Worm (Caenorhabditis elegans) whole organism, L4 larva: ENCODE results near the gene pkc-1.

Source experiments
- F44E2.7 ChIP-seq: fragments of 200-800 bp; sonication (Bioruptor generic); IDR thresholded peaks from 2 replicates; pipeline ENCODE4 v2.1.2; 2022; ENCODE audit warnings: missing genetic modification characterization, missing compliant biosample characterization
- R02D3.7 ChIP-seq: fragments of 150-350 bp; sonication (generic microtip); optimal IDR thresholded peaks from 3 replicates; lab custom pipeline; 2014; ENCODE audit warnings: missing biosample characterization, missing genetic modification characterization
- T20F7.1 ChIP-seq: fragments of 200-800 bp; sonication (Bioruptor generic); optimal IDR thresholded peaks from 2 replicates; lab custom pipeline; 2018; ENCODE audit warnings: mild to moderate bottlenecking, missing genetic modification characterization, missing compliant biosample characterization
- Y5F2A.4 ChIP-seq: fragments of 200-800 bp; sonication (Bioruptor generic); optimal IDR thresholded peaks from 2 replicates; lab custom pipeline; 2018; ENCODE audit warnings: mild to moderate bottlenecking, missing genetic modification characterization, missing compliant biosample characterization
- aly-2 ChIP-seq: sonication (generic microtip); optimal IDR thresholded peaks from 2 replicates; lab custom pipeline; 2018; ENCODE audit warnings: missing biosample characterization, missing genetic modification characterization
- arid-1 ChIP-seq: fragments of 200-800 bp; sonication (Bioruptor generic); conservative IDR thresholded peaks from 2 replicates; pipeline ENCODE4 v1.3.6; 2022; ENCODE audit warnings: missing genetic modification reagents, missing genetic modification characterization, missing compliant biosample characterization
- attf-4 ChIP-seq: sonication (generic microtip); optimal IDR thresholded peaks from 3 replicates; lab custom pipeline; 2017; ENCODE audit warnings: missing biosample characterization, missing genetic modification characterization
- ceh-20 ChIP-seq: fragments of 200-800 bp; sonication (Bioruptor generic); IDR thresholded peaks from 2 replicates; pipeline ENCODE4 v1.3.6; 2022; ENCODE audit warnings: missing genetic modification reagents, missing genetic modification characterization, missing compliant biosample characterization
- ceh-28 ChIP-seq: fragments of 150-350 bp; optimal IDR thresholded peaks from 2 replicates; lab custom pipeline; 2014; ENCODE audit warnings: missing biosample characterization, missing genetic modification reagents, missing genetic modification characterization
- ceh-32 ChIP-seq: sonication (generic microtip); optimal IDR thresholded peaks from 2 replicates; lab custom pipeline; 2016; ENCODE audit warnings: mild to moderate bottlenecking, missing genetic modification characterization, missing compliant biosample characterization; ENCODE audit not compliant: poor library complexity
- ceh-82 ChIP-seq: sonication (generic microtip); optimal IDR thresholded peaks from 2 replicates; lab custom pipeline; 2017; ENCODE audit warnings: missing biosample characterization, missing genetic modification characterization
- ctbp-1 ChIP-seq: fragments of 200-800 bp; sonication (Bioruptor generic); IDR thresholded peaks from 2 replicates; pipeline ENCODE4 v1.3.6; 2022; ENCODE audit warnings: missing genetic modification reagents, missing genetic modification characterization, missing compliant biosample characterization
- daf-12 ChIP-seq: fragments of 150-350 bp; optimal IDR thresholded peaks from 2 replicates; lab custom pipeline; 2014; ENCODE audit warnings: missing biosample characterization, missing genetic modification reagents, missing genetic modification characterization
- daf-19 ChIP-seq: fragments of 200-800 bp; sonication (Bioruptor generic); conservative IDR thresholded peaks from 2 replicates; pipeline ENCODE4 v1.3.6; 2022; ENCODE audit warnings: missing genetic modification characterization, missing compliant biosample characterization
- daf-8 ChIP-seq: fragments of 200-800 bp; sonication (Bioruptor generic); IDR thresholded peaks from 2 replicates; pipeline ENCODE4 v1.3.6; 2022; ENCODE audit warnings: missing genetic modification characterization, missing compliant biosample characterization
- dmd-8 ChIP-seq: fragments of 200-800 bp; sonication (Bioruptor generic); IDR thresholded peaks from 2 replicates; pipeline ENCODE4 v1.3.6; 2022; ENCODE audit warnings: missing genetic modification characterization, missing compliant biosample characterization
- egl-43 ChIP-seq: fragments of 200-800 bp; sonication (Bioruptor generic); IDR thresholded peaks from 2 replicates; pipeline ENCODE4 v1.3.6; 2022; ENCODE audit warnings: missing genetic modification reagents, missing genetic modification characterization, missing compliant biosample characterization
- fkh-10 ChIP-seq: fragments of 150-350 bp; optimal IDR thresholded peaks from 2 replicates; lab custom pipeline; 2014; ENCODE audit warnings: missing biosample characterization, missing genetic modification reagents, missing genetic modification characterization
- hlh-11 ChIP-seq: fragments of 200-800 bp; sonication (Bioruptor generic); optimal IDR thresholded peaks from 2 replicates; lab custom pipeline; 2018; ENCODE audit warnings: mild to moderate bottlenecking, missing genetic modification characterization, missing compliant biosample characterization
- jun-1 ChIP-seq: fragments of 150-350 bp; optimal IDR thresholded peaks from 2 replicates; lab custom pipeline; 2014; ENCODE audit warnings: missing biosample characterization, missing genetic modification reagents, missing genetic modification characterization
- lin-1 ChIP-seq: fragments of 200-800 bp; sonication (Bioruptor generic); IDR thresholded peaks from 2 replicates; pipeline ENCODE4 v1.3.6; 2022; ENCODE audit warnings: missing genetic modification reagents, missing genetic modification characterization, missing compliant biosample characterization
- lin-15B ChIP-seq: fragments of 150-350 bp; sonication (generic microtip); optimal IDR thresholded peaks from 3 replicates; lab custom pipeline; 2014; ENCODE audit warnings: missing biosample characterization, missing genetic modification characterization
- lin-38 ChIP-seq: fragments of 200-800 bp; sonication (Bioruptor generic); IDR thresholded peaks from 2 replicates; pipeline ENCODE4 v1.3.6; 2022; ENCODE audit warnings: missing genetic modification reagents, missing genetic modification characterization, missing compliant biosample characterization
- lsy-2 ChIP-seq, 2 experiments: fragments of 150-350 bp in 1 of 2; sonication (generic microtip) in 1 of 2; optimal IDR thresholded peaks; 2 replicates each; lab custom pipeline; 2014 to 2017; ENCODE audit warnings: missing biosample characterization in 2 of 2, missing genetic modification characterization in 2 of 2
- madf-5 ChIP-seq, 2 experiments: fragments of 200-800 bp; sonication (Bioruptor generic); IDR thresholded peaks; 2 replicates each; pipeline ENCODE4 v1.3.6; 2022; ENCODE audit warnings: missing compliant biosample characterization in 2 of 2, missing genetic modification characterization in 2 of 2
- mep-1 ChIP-seq: fragments of 150-350 bp; sonication (generic microtip); optimal IDR thresholded peaks from 3 replicates; lab custom pipeline; 2014; ENCODE audit warnings: missing biosample characterization, missing genetic modification characterization
- mxl-2 ChIP-seq: fragments of 200-800 bp; sonication (Bioruptor generic); conservative IDR thresholded peaks from 2 replicates; pipeline ENCODE4 v1.3.6; 2022; ENCODE audit warnings: missing genetic modification reagents, missing genetic modification characterization, missing compliant biosample characterization
- nhr-10 ChIP-seq: fragments of 150-350 bp; optimal IDR thresholded peaks from 2 replicates; lab custom pipeline; 2014; ENCODE audit warnings: missing biosample characterization, missing genetic modification characterization
- nhr-11 ChIP-seq: fragments of 150-350 bp; optimal IDR thresholded peaks from 2 replicates; lab custom pipeline; 2014; ENCODE audit warnings: missing biosample characterization, missing genetic modification characterization
- nhr-111 ChIP-seq: fragments of 200-800 bp; sonication (Bioruptor generic); optimal IDR thresholded peaks from 2 replicates; lab custom pipeline; 2018; ENCODE audit warnings: mild to moderate bottlenecking, missing genetic modification characterization, missing compliant biosample characterization
- nhr-237 ChIP-seq: sonication (generic microtip); optimal IDR thresholded peaks from 2 replicates; lab custom pipeline; 2017; ENCODE audit warnings: missing biosample characterization, missing genetic modification characterization
- nhr-25 ChIP-seq: sonication (generic microtip); optimal IDR thresholded peaks from 2 replicates; lab custom pipeline; 2017; ENCODE audit warnings: missing genetic modification characterization, mild to moderate bottlenecking, missing compliant biosample characterization, antibody characterized with exemption, moderate library complexity, borderline replicate concordance; ENCODE audit not compliant: insufficient read depth
- nhr-28 ChIP-seq: fragments of 150-350 bp; optimal IDR thresholded peaks from 2 replicates; lab custom pipeline; 2014; ENCODE audit warnings: missing biosample characterization, missing genetic modification characterization
- nhr-41 ChIP-seq: fragments of 200-800 bp; sonication (Bioruptor generic); IDR thresholded peaks from 2 replicates; pipeline ENCODE4 v1.3.6; 2022; ENCODE audit warnings: missing genetic modification reagents, missing genetic modification characterization, missing compliant biosample characterization
- nhr-48 ChIP-seq: sonication (generic microtip); optimal IDR thresholded peaks from 2 replicates; lab custom pipeline; 2016; ENCODE audit warnings: mild to moderate bottlenecking, missing genetic modification characterization, missing compliant biosample characterization
- php-3 ChIP-seq: fragments of 200-800 bp; sonication (Bioruptor generic); IDR thresholded peaks from 2 replicates; pipeline ENCODE4 v1.3.6; 2022; ENCODE audit warnings: missing genetic modification reagents, missing genetic modification characterization, missing compliant biosample characterization
- rbr-2 ChIP-seq: sonication (generic microtip); optimal IDR thresholded peaks from 2 replicates; lab custom pipeline; 2016; ENCODE audit warnings: missing genotype, missing genetic modification characterization, missing compliant biosample characterization
- saeg-2 ChIP-seq: fragments of 200-800 bp; sonication (Bioruptor generic); IDR thresholded peaks from 2 replicates; pipeline ENCODE4 v1.3.6; 2022; ENCODE audit warnings: missing genetic modification reagents, missing genetic modification characterization, missing compliant biosample characterization
- skn-1 ChIP-seq: fragments of 150-350 bp; optimal IDR thresholded peaks from 2 replicates; lab custom pipeline; 2014; ENCODE audit warnings: missing biosample characterization, missing genetic modification characterization
- snpc-1.2 ChIP-seq: fragments of 200-800 bp; sonication (Bioruptor generic); IDR thresholded peaks from 2 replicates; pipeline ENCODE4 v1.3.6; 2022; ENCODE audit warnings: missing genetic modification reagents, missing genetic modification characterization, missing compliant biosample characterization
- snpc-4 ChIP-seq: fragments of 150-350 bp; optimal IDR thresholded peaks from 2 replicates; lab custom pipeline; 2014; ENCODE audit warnings: missing biosample characterization, missing genetic modification characterization
- spr-3 ChIP-seq: fragments of 200-800 bp; sonication (Bioruptor generic); optimal IDR thresholded peaks from 2 replicates; lab custom pipeline; 2018; ENCODE audit warnings: mild to moderate bottlenecking, missing genetic modification characterization, missing compliant biosample characterization
- tag-97 ChIP-seq: fragments of 200-800 bp; sonication (Bioruptor generic); IDR thresholded peaks from 2 replicates; pipeline ENCODE4 v1.3.6; 2022; ENCODE audit warnings: missing genetic modification characterization, missing compliant biosample characterization
- tra-1 ChIP-seq: fragments of 200-800 bp; sonication (Bioruptor generic); IDR thresholded peaks from 2 replicates; pipeline ENCODE4 v1.3.6; 2022; ENCODE audit warnings: missing genetic modification reagents, missing genetic modification characterization, missing compliant biosample characterization
- unc-130 ChIP-seq: sonication (generic microtip); optimal IDR thresholded peaks from 2 replicates; lab custom pipeline; 2016; ENCODE audit warnings: missing genetic modification reagents, missing genetic modification characterization, missing compliant biosample characterization
- unc-39 ChIP-seq: sonication (generic microtip); optimal IDR thresholded peaks from 2 replicates; lab custom pipeline; 2017; ENCODE audit warnings: missing biosample characterization, missing genetic modification characterization
- vab-7 ChIP-seq: fragments of 200-800 bp; sonication (Bioruptor generic); IDR thresholded peaks from 2 replicates; pipeline ENCODE4 v1.3.6; 2022; ENCODE audit warnings: missing genetic modification reagents, missing genetic modification characterization, missing compliant biosample characterization
- zag-1 ChIP-seq: fragments of 150-350 bp; optimal IDR thresholded peaks from 2 replicates; lab custom pipeline; 2014; ENCODE audit warnings: missing biosample characterization, missing genetic modification characterization
- zfp-2 ChIP-seq: sonication (generic microtip); optimal IDR thresholded peaks from 2 replicates; lab custom pipeline; 2016; ENCODE audit warnings: mild to moderate bottlenecking, missing genetic modification characterization, missing compliant biosample characterization
- zip-11 ChIP-seq: fragments of 200-800 bp; sonication (Bioruptor generic); IDR thresholded peaks from 2 replicates; pipeline ENCODE4 v1.3.6; 2022; ENCODE audit warnings: missing genetic modification characterization, missing compliant biosample characterization
- ztf-7 ChIP-seq: fragments of 150-350 bp; optimal IDR thresholded peaks from 2 replicates; lab custom pipeline; 2014; ENCODE audit warnings: missing biosample characterization, missing genetic modification characterization

Gene pkc-1

DNA sequence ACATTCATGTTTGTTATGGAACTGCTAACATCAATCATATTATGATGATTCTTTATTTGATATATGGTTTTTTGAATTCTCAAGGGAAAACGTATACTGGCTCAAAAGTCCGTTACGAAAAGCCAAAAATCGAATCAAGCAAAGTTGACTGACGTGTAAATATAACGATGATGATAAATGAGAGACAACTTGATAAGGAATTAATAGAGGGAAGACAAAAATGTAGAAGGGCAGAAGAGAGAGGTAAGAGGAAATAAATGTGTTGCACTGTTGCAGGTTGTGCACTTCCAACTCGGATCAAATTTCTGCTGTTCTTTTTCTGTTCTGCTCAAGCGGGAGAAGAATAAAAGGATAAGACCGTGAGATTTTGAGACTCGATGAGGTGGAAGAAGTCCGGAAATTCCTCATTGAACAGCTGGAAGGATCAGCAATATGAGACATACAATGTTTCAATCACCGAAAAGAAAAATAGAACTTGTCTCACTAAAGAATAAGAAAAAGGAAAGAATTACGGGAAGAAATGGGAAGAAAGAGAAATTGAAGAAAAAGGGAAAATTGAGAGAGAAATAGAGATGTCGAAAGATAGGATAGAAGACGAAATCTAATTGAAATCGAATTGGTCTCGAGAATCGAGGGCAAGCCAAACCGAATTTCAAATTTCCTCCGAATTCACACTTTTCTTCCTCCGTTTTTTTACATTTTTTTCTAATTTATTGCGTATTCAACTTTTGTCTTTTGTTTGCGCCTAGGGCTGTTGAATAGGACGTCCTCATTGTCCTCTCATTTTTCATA lies 45.7 kb downstream of the pkc-1 start (continued):
- TF ChIP-seq zfp-2 (no peak), T20F7.1 (no peak), lin-15B (tag; lab: Kevin White, UChicago) (no peak), lin-1 (GFP tag; lab: Robert Waterston, UW) (no peak), skn-1 (tag; lab: Kevin White, UChicago) (no peak), R02D3.7 (no peak), nhr-10 (tag; lab: Kevin White, UChicago) (no peak), unc-130 (GFP tag; lab: Kevin White, UChicago) (no peak), unc-39 (tag; lab: Kevin White, UChicago) (no peak), lin-38 (no peak), attf-4 (no peak), zag-1 (tag; lab: Kevin White, UChicago) (no peak), ztf-7 (tag; lab: Kevin White, UChicago) (no peak), lsy-2 (tag; optimal IDR thresholded peaks at IDR 0.05; lab: Kevin White, UChicago) (peak in 1 of 2 experiments; percentile 26), jun-1 (tag; lab: Kevin White, UChicago) (no peak), vab-7 (GFP tag; lab: Robert Waterston, UW) (no peak), daf-19 (GFP tag; lab: Robert Waterston, UW) (no peak), spr-3 (GFP tag; lab: Kevin White, UChicago) (no peak), madf-5 (GFP tag; IDR thresholded peaks at IDR 0.05; lab: Robert Waterston, UW) (no peak), ceh-82 (tag; lab: Kevin White, UChicago) (no peak), ceh-28 (tag; lab: Kevin White, UChicago) (no peak), Y5F2A.4 (no peak), rbr-2 (no peak), tag-97 (no peak), tra-1 (no peak), hlh-11 (tag; lab: Kevin White, UChicago) (peak; percentile 0), snpc-1.2 (GFP tag; lab: Robert Waterston, UW) (no peak), nhr-41 (GFP tag; lab: Robert Waterston, UW) (no peak), nhr-11 (no peak), aly-2 (tag; lab: Kevin White, UChicago) (no peak), php-3 (no peak), fkh-10 (GFP tag; lab: Kevin White, UChicago) (peak; percentile 48), nhr-25 (tag; lab: Kevin White, UChicago) (no peak), nhr-48 (tag; lab: Kevin White, UChicago) (no peak), saeg-2 (GFP tag; lab: Robert Waterston, UW) (no peak), ctbp-1 (no peak), ceh-20 (GFP tag; lab: Robert Waterston, UW) (peak; percentile 69), dmd-8 (GFP tag; lab: Robert Waterston, UW) (no peak), F44E2.7 (no peak), mep-1 (tag; lab: Kevin White, UChicago) (no peak), arid-1 (GFP tag; lab: Robert Waterston, UW) (no peak), nhr-111 (GFP tag; lab: Kevin White, UChicago) (no peak), daf-12 (tag; lab: Kevin White, UChicago) (no peak), zip-11 (GFP tag; lab: Robert Waterston, UW) (no peak), snpc-4 (tag; lab: Kevin White, UChicago) (no peak), nhr-28 (peak; percentile 25), ceh-32 (tag; lab: Kevin White, UChicago) (no peak), egl-43 (GFP tag; lab: Robert Waterston, UW) (no peak), nhr-237 (tag; lab: Kevin White, UChicago) (no peak), daf-8 (GFP tag; lab: Robert Waterston, UW) (no peak), mxl-2 (GFP tag; lab: Robert Waterston, UW) (no peak)
